Fruit fly (Drosophila melanogaster) whole organism, prepupa: ENCODE data around the gene CG7255.

Source experiments
- Blimp-1 ChIP-seq: fragments of 200-800 bp; sonication (Bioruptor generic); optimal IDR thresholded peaks from 3 replicates; lab custom pipeline; 2017; ENCODE audit warnings: missing biosample characterization, missing genetic modification characterization, mild to moderate bottlenecking, moderate library complexity, missing genetic modification reagents
- CG10631 ChIP-seq: fragments of 200-800 bp; sonication (Bioruptor generic); optimal IDR thresholded peaks from 2 replicates; lab custom pipeline; 2016; ENCODE audit warnings: missing biosample characterization, missing genetic modification characterization
- CG10669 ChIP-seq: fragments of 200-800 bp; sonication (Bioruptor generic); optimal IDR thresholded peaks from 3 replicates; lab custom pipeline; 2018; ENCODE audit warnings: missing biosample characterization, mild to moderate bottlenecking, missing genetic modification characterization, moderate library complexity
- CG11294 ChIP-seq: fragments of 200-800 bp; sonication (Bioruptor generic); IDR thresholded peaks from 2 replicates; pipeline ENCODE4 v1.3.6; 2022; ENCODE audit warnings: missing biosample characterization, missing genetic modification characterization
- CG11762 ChIP-seq: fragments of 200-800 bp; sonication (Bioruptor generic); optimal IDR thresholded peaks from 3 replicates; lab custom pipeline; 2016; ENCODE audit warnings: missing biosample characterization, missing genetic modification characterization; ENCODE audit not compliant: insufficient read depth
- CG11902 ChIP-seq: fragments of 200-800 bp; sonication (Bioruptor generic); optimal IDR thresholded peaks from 3 replicates; lab custom pipeline; 2016; ENCODE audit warnings: missing biosample characterization, missing genetic modification characterization
- CG1621 ChIP-seq: fragments of 200-800 bp; sonication (Bioruptor generic); optimal IDR thresholded peaks from 3 replicates; lab custom pipeline; 2018; ENCODE audit warnings: missing biosample characterization, mild to moderate bottlenecking, missing genetic modification characterization
- CG31627 ChIP-seq: fragments of 200-800 bp; sonication (Bioruptor generic); optimal IDR thresholded peaks from 3 replicates; lab custom pipeline; 2016; ENCODE audit warnings: missing biosample characterization, missing genetic modification characterization
- CG32006 ChIP-seq: fragments of 200-800 bp; sonication (Bioruptor generic); optimal IDR thresholded peaks from 3 replicates; lab custom pipeline; 2017; ENCODE audit warnings: missing biosample characterization, mild to moderate bottlenecking, missing genetic modification characterization
- CG34406 ChIP-seq: fragments of 200-800 bp; sonication (Bioruptor generic); optimal IDR thresholded peaks from 3 replicates; lab custom pipeline; 2016; ENCODE audit warnings: missing biosample characterization, missing genetic modification characterization
- CG6276 ChIP-seq: fragments of 200-800 bp; sonication (Bioruptor generic); optimal IDR thresholded peaks from 2 replicates; lab custom pipeline; 2017; ENCODE audit warnings: missing biosample characterization, mild to moderate bottlenecking, missing genetic modification characterization
- CG6792 ChIP-seq: fragments of 200-800 bp; sonication (Bioruptor generic); optimal IDR thresholded peaks from 3 replicates; lab custom pipeline; 2016; ENCODE audit warnings: missing biosample characterization, missing genetic modification characterization
- CG6808 ChIP-seq: fragments of 200-800 bp; sonication (Bioruptor generic); optimal IDR thresholded peaks from 3 replicates; lab custom pipeline; 2017; ENCODE audit warnings: missing biosample characterization, missing genetic modification characterization, mild to moderate bottlenecking, moderate library complexity, missing genetic modification reagents
- CG6854 ChIP-seq: fragments of 200-800 bp; sonication (Bioruptor generic); optimal IDR thresholded peaks from 2 replicates; lab custom pipeline; 2017; ENCODE audit warnings: missing biosample characterization, mild to moderate bottlenecking, missing genetic modification characterization
- CG8632 ChIP-seq: fragments of 200-800 bp; sonication (Bioruptor generic); optimal IDR thresholded peaks from 3 replicates; lab custom pipeline; 2016; ENCODE audit warnings: missing biosample characterization, missing genetic modification characterization
- CG9139 ChIP-seq: fragments of 200-800 bp; sonication (Bioruptor generic); optimal IDR thresholded peaks from 3 replicates; lab custom pipeline; 2017; ENCODE audit warnings: missing biosample characterization, mild to moderate bottlenecking, missing genetic modification characterization
- Eip75B ChIP-seq: fragments of 200-800 bp; sonication (Bioruptor generic); optimal IDR thresholded peaks from 3 replicates; lab custom pipeline; 2016; ENCODE audit warnings: missing biosample characterization, missing genetic modification characterization
- Eip93F ChIP-seq: fragments of 200-800 bp; sonication (Bioruptor generic); optimal IDR thresholded peaks from 2 replicates; lab custom pipeline; 2016; ENCODE audit warnings: missing biosample characterization, mild to moderate bottlenecking, missing genetic modification characterization
- Ets21C ChIP-seq: fragments of 200-800 bp; sonication (Bioruptor generic); optimal IDR thresholded peaks from 3 replicates; lab custom pipeline; 2016; ENCODE audit warnings: missing biosample characterization, missing genetic modification characterization
- Ets96B ChIP-seq: fragments of 200-800 bp; optimal IDR thresholded peaks from 2 replicates; lab custom pipeline; 2019; ENCODE audit warnings: missing biosample characterization, mild to moderate bottlenecking, missing genetic modification characterization, moderate library complexity
- Hr38 ChIP-seq: sonication (Bioruptor generic); optimal IDR thresholded peaks from 2 replicates; lab custom pipeline; 2016; ENCODE audit warnings: missing biosample characterization, missing genetic modification characterization
- Hr39 ChIP-seq: fragments of 200-800 bp; sonication (Bioruptor generic); optimal IDR thresholded peaks from 2 replicates; lab custom pipeline; 2016; ENCODE audit warnings: missing biosample characterization, missing genetic modification characterization
- Hr4 ChIP-seq: fragments of 200-800 bp; sonication (Bioruptor generic); optimal IDR thresholded peaks from 3 replicates; lab custom pipeline; 2016; ENCODE audit warnings: missing biosample characterization, missing genetic modification characterization
- Lpt ChIP-seq: fragments of 200-800 bp; sonication (Bioruptor generic); optimal IDR thresholded peaks from 3 replicates; lab custom pipeline; 2016; ENCODE audit warnings: missing biosample characterization, missing genetic modification characterization
- OdsH ChIP-seq: fragments of 200-800 bp; sonication (Bioruptor generic); optimal IDR thresholded peaks from 3 replicates; lab custom pipeline; 2016; ENCODE audit warnings: missing biosample characterization, missing genetic modification characterization
- Smox ChIP-seq: fragments of 200-800 bp; sonication (Bioruptor generic); optimal IDR thresholded peaks from 3 replicates; lab custom pipeline; 2016; ENCODE audit warnings: missing biosample characterization, missing genetic modification characterization
- Sox102F ChIP-seq: fragments of 200-800 bp; sonication (Bioruptor generic); optimal IDR thresholded peaks from 2 replicates; lab custom pipeline; 2016; ENCODE audit warnings: missing biosample characterization, mild to moderate bottlenecking, missing genetic modification characterization
- Sox14 ChIP-seq: fragments of 200-800 bp; sonication (Bioruptor generic); optimal IDR thresholded peaks from 3 replicates; lab custom pipeline; 2016; ENCODE audit warnings: missing biosample characterization, missing genetic modification characterization
- achi ChIP-seq: fragments of 200-800 bp; sonication (Bioruptor generic); optimal IDR thresholded peaks from 3 replicates; lab custom pipeline; 2016; ENCODE audit warnings: missing biosample characterization, missing genetic modification characterization
- acj6 ChIP-seq: fragments of 200-800 bp; sonication (Bioruptor generic); optimal IDR thresholded peaks from 3 replicates; lab custom pipeline; 2016; ENCODE audit warnings: missing biosample characterization, missing genetic modification characterization
- cyc ChIP-seq: fragments of 200-800 bp; sonication (Bioruptor generic); optimal IDR thresholded peaks from 3 replicates; lab custom pipeline; 2016; ENCODE audit warnings: missing biosample characterization, missing genetic modification characterization
- dsx ChIP-seq: fragments of 200-800 bp; optimal IDR thresholded peaks from 3 replicates; lab custom pipeline; 2019; ENCODE audit warnings: missing biosample characterization, mild to moderate bottlenecking, missing genetic modification characterization, moderate library complexity; ENCODE audit not compliant: poor library complexity, severe bottlenecking
- fd85E ChIP-seq: fragments of 200-800 bp; sonication (Bioruptor generic); optimal IDR thresholded peaks from 3 replicates; lab custom pipeline; 2016; ENCODE audit warnings: missing biosample characterization, missing genetic modification characterization
- fkh ChIP-seq: fragments of 200-800 bp; sonication (Bioruptor generic); optimal IDR thresholded peaks from 3 replicates; lab custom pipeline; 2017; ENCODE audit warnings: missing biosample characterization, mild to moderate bottlenecking, missing genetic modification characterization, moderate library complexity
- net ChIP-seq: fragments of 200-800 bp; sonication (Bioruptor generic); optimal IDR thresholded peaks from 3 replicates; lab custom pipeline; 2016; ENCODE audit warnings: missing biosample characterization, missing genetic modification characterization
- pdm3 ChIP-seq: fragments of 200-800 bp; sonication (Bioruptor generic); optimal IDR thresholded peaks from 3 replicates; lab custom pipeline; 2016; ENCODE audit warnings: missing biosample characterization, missing genetic modification characterization
- salr ChIP-seq, 2 experiments: fragments of 200-800 bp; sonication (Bioruptor generic); optimal IDR thresholded peaks; 3 replicates each; lab custom pipeline; 2016 to 2018; ENCODE audit warnings: missing biosample characterization in 2 of 2, missing genetic modification characterization in 2 of 2, mild to moderate bottlenecking in 1 of 2
- spab ChIP-seq: fragments of 200-800 bp; sonication (Bioruptor generic); optimal IDR thresholded peaks from 2 replicates; lab custom pipeline; 2017; ENCODE audit warnings: missing biosample characterization, mild to moderate bottlenecking, missing genetic modification characterization, missing genetic modification reagents
- svp ChIP-seq: fragments of 200-800 bp; sonication (Bioruptor generic); peaks from one replicate; lab custom pipeline; 2016; ENCODE audit warnings: missing biosample characterization, missing genetic modification characterization
- vri ChIP-seq: fragments of 200-800 bp; sonication (Bioruptor generic); optimal IDR thresholded peaks from 3 replicates; lab custom pipeline; 2016; ENCODE audit warnings: missing biosample characterization, mild to moderate bottlenecking, missing genetic modification characterization

The CG7255 gene

dm6 chr3L:15347695-15348465 is 43.8 kb downstream of the CG7255 start:
- TF ChIP-seq OdsH (GFP tag; lab: Kevin White, UChicago) (no peak), vri (no peak), CG11762 (no peak), CG11294 (GFP tag; lab: Robert Waterston, UW) (no peak), CG10669 (GFP tag; lab: Kevin White, UChicago) (no peak), Lpt (GFP tag; lab: Kevin White, UChicago) (no peak), Eip93F (GFP tag; lab: Kevin White, UChicago) (no peak), CG8632 (GFP tag; lab: Kevin White, UChicago) (peak; percentile 9), fkh (GFP tag; lab: Kevin White, UChicago) (peak; percentile 12), pdm3 (GFP tag; lab: Kevin White, UChicago) (no peak), Hr38 (GFP tag; lab: Kevin White, UChicago) (no peak), achi (peak; percentile 8), CG1621 (no peak), Ets96B (peak; percentile 24), cyc (GFP tag; lab: Kevin White, UChicago) (no peak), CG9139 (no peak), Sox102F (GFP tag; lab: Kevin White, UChicago) (no peak), spab (GFP tag; lab: Kevin White, UChicago) (no peak), CG31627 (no peak), CG10631 (peak; percentile 1), Sox14 (GFP tag; lab: Kevin White, UChicago) (no peak), net (no peak), CG11902 (GFP tag; lab: Kevin White, UChicago) (no peak), svp (GFP tag; lab: Kevin White, UChicago) (peak; percentile 59), Hr39 (GFP tag; lab: Kevin White, UChicago) (no peak), CG6854 (GFP tag; lab: Kevin White, UChicago) (no peak), CG6792 (GFP tag; lab: Kevin White, UChicago) (no peak), dsx (GFP tag; lab: Kevin White, UChicago) (peak; percentile 17), CG32006 (peak; percentile 14), Ets21C (GFP tag; lab: Kevin White, UChicago) (no peak), CG6276 (GFP tag; lab: Kevin White, UChicago) (no peak), CG6808 (no peak), Hr4 (GFP tag; lab: Kevin White, UChicago) (no peak)

DNA sequence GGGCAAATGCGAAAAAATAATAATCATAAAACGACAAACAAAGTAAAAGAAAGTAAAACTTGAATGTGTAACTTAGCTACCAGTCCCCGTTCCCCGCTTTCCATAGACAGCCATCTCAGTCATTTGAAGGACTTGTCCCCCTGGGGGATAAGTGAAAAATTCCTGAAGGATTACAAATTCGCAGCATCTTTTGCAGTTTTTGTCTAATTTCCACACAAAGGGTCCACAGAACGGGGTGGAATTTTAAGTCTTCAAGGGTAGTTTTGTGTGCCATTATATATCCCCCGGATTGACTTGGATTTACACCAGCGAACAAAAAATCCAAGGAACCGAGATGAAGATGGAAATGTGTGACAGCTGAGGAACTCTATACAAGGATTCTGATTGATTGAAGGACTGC is 44.7 kb downstream of the CG7255 start:
- TF ChIP-seq Sox102F (GFP tag; lab: Kevin White, UChicago) (no peak), fd85E (GFP tag; lab: Kevin White, UChicago) (no peak), CG9139 (no peak), acj6 (GFP tag; lab: Kevin White, UChicago) (no peak), Ets21C (GFP tag; lab: Kevin White, UChicago) (no peak), fkh (GFP tag; lab: Kevin White, UChicago) (no peak), CG6854 (GFP tag; lab: Kevin White, UChicago) (no peak), CG10631 (no peak), salr (GFP tag; optimal IDR thresholded peaks at IDR 0.05; lab: Kevin White, UChicago) (no peak), Eip75B (no peak), CG6276 (GFP tag; lab: Kevin White, UChicago) (no peak), Smox (no peak), spab (GFP tag; lab: Kevin White, UChicago) (no peak), CG6808 (no peak), Blimp-1 (GFP tag; lab: Kevin White, UChicago) (no peak), CG34406 (GFP tag; lab: Kevin White, UChicago) (no peak)
